Fruit fly (Drosophila melanogaster): Measurements from ENCODE around the gene CG5895.

- TF ChIP-seq Eip78C (GFP tag) (no peak), CG6854 (GFP tag; optimal IDR thresholded peaks at IDR 0.05) (no peak), Hr39 (GFP tag; optimal IDR thresholded peaks at IDR 0.05) (no peak), Hr38 (GFP tag; optimal IDR thresholded peaks at IDR 0.05) (no peak), Lpt (GFP tag; optimal IDR thresholded peaks at IDR 0.05) (peak; percentile 57), CG34406 (GFP tag; optimal IDR thresholded peaks at IDR 0.05) (no peak), acj6 (GFP tag; optimal IDR thresholded peaks at IDR 0.05) (no peak)
Observed at dm6 chr3L:16042640-16043039, 7.4 kb downstream of the CG5895 start.
